Fruit fly (Drosophila melanogaster): ENCODE results near the gene ort.

Gene ort

DNA sequence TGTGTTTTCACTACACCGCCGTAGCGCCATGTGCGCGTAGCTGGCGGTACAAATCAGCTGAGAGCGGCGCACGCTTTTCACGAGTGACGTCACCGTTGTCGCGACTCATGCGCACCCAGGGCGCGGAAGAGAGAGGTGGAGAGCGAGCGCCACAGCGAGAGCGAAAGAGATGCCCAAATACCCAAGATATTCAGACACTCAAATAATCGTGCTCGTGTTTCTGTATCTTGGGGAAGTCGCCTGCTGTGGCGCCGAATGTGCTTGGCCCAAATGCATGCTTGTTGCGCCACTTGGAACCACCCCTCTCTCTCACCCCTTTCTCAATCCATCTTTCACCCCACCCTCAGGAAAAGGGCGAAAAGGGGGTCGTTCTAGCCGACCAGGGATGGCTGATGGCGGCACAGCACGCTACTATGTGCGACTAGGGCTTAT is 26.8 kb upstream of the ort start, which contains the start of gene CG6231 (continued):
- peak; percentile 54; the same call in 1 of the 2 replicates for TF ChIP-seq CG32767 (GFP tag; IDR thresholded peaks at IDR 0.05)
- TF ChIP-seq CG6791 (GFP tag; IDR thresholded peaks at IDR 0.05; ENCODE audit: partially characterized antibody), result 0 out of 3 replicates have a peak, but pooled peaks have one; percentile 32
- no peak for TF ChIP-seq CG5180 (GFP tag; optimal IDR thresholded peaks at IDR 0.05)
- no peak for TF ChIP-seq CG10267 (tag; optimal IDR thresholded peaks at IDR 0.05)
- TF ChIP-seq z (GFP tag; IDR thresholded peaks at IDR 0.05), result no peak
- TF ChIP-seq Antp (GFP tag; optimal IDR thresholded peaks at IDR 0.05), result peak; percentile 8
- peak; percentile 58 for TF ChIP-seq Med (GFP tag)
- TF ChIP-seq Fer1 (GFP tag; optimal IDR thresholded peaks at IDR 0.05), result peak; percentile 30
- TF ChIP-seq repo (GFP tag; optimal IDR thresholded peaks at IDR 0.05), result no peak
- peak; percentile 45; the same call in 1 of the 2 replicates for TF ChIP-seq hbn (GFP tag; IDR thresholded peaks at IDR 0.05; ENCODE audit: partially characterized antibody)
- TF ChIP-seq CG10274 (GFP tag; optimal IDR thresholded peaks at IDR 0.05), result peak; percentile 84
- peak; percentile 62 for TF ChIP-seq abd-A (tag; optimal IDR thresholded peaks at IDR 0.05)
- peak; percentile 64; the same call in 1 of the 3 replicates for TF ChIP-seq so (GFP tag; IDR thresholded peaks at IDR 0.05)
- peak; percentile 33 for TF ChIP-seq CG10543 (GFP tag; optimal IDR thresholded peaks at IDR 0.05)
- no peak for TF ChIP-seq nerfin-1 (tag; optimal IDR thresholded peaks at IDR 0.05)
- peak; percentile 5 for TF ChIP-seq CG34376 (GFP tag; optimal IDR thresholded peaks at IDR 0.05)
- TF ChIP-seq CG4730 (GFP tag; IDR thresholded peaks at IDR 0.05), result 0 out of 2 replicates have a peak, but pooled peaks have one; percentile 3
- no peak for TF ChIP-seq CG15601 (tag; optimal IDR thresholded peaks at IDR 0.05)
- peak; percentile 20; the same call in 1 of the 2 replicates for TF ChIP-seq E2f2 (GFP tag; IDR thresholded peaks at IDR 0.05)
- no peak for TF ChIP-seq odd (GFP tag; optimal IDR thresholded peaks at IDR 0.05)
- TF ChIP-seq Atf3 (GFP tag; optimal IDR thresholded peaks at IDR 0.05), result peak; percentile 67
- TF ChIP-seq bab2 (GFP tag; optimal IDR thresholded peaks at IDR 0.05), result no peak
- TF ChIP-seq CG8388 (GFP tag; optimal IDR thresholded peaks at IDR 0.05), result no peak
- peak; percentile 48; the same call in 1 of the 2 replicates for TF ChIP-seq unc-4 (GFP tag; IDR thresholded peaks at IDR 0.05; ENCODE audit: partially characterized antibody)
- peak; percentile 35; the same call in 1 of the 3 replicates for TF ChIP-seq CG16813 (GFP tag; IDR thresholded peaks at IDR 0.05; ENCODE audit: partially characterized antibody)
- peak; percentile 99 for TF ChIP-seq scrt (GFP tag; optimal IDR thresholded peaks at IDR 0.05)
- peak; percentile 4 for TF ChIP-seq mirr (GFP tag; optimal IDR thresholded peaks at IDR 0.05)
- TF ChIP-seq Drgx (GFP tag; IDR thresholded peaks at IDR 0.05), result 0 out of 2 replicates have a peak, but pooled peaks have one; percentile 45
- peak; percentile 8 for TF ChIP-seq kay (GFP tag; optimal IDR thresholded peaks at IDR 0.05)
- peak; percentile 9 for TF ChIP-seq HLHmδ (GFP tag; optimal IDR thresholded peaks at IDR 0.05)
- peak; percentile 19; the same call in 1 of the 3 replicates for TF ChIP-seq Doc3 (GFP tag; IDR thresholded peaks at IDR 0.05; ENCODE audit: partially characterized antibody)
- peak; percentile 19; the same call in 1 of the 2 replicates for TF ChIP-seq tna (GFP tag; IDR thresholded peaks at IDR 0.05; ENCODE audit: partially characterized antibody)
- TF ChIP-seq ATbp (GFP tag; optimal IDR thresholded peaks at IDR 0.05), result peak; percentile 30
- no peak for TF ChIP-seq CG33557 (GFP tag; optimal IDR thresholded peaks at IDR 0.05)
- TF ChIP-seq Ravus (GFP tag; IDR thresholded peaks at IDR 0.05), result no peak
- TF ChIP-seq pros (GFP tag; optimal IDR thresholded peaks at IDR 0.05), result peak; percentile 26
- TF ChIP-seq pnt (GFP tag; optimal IDR thresholded peaks at IDR 0.05), result peak; percentile 14
- TF ChIP-seq gsb-n (tag; optimal IDR thresholded peaks at IDR 0.05), result no peak
- TF ChIP-seq sens (GFP tag), result peak; percentile 31
- no peak for TF ChIP-seq gce (GFP tag; IDR thresholded peaks at IDR 0.05)
- TF ChIP-seq ranshi (GFP tag; IDR thresholded peaks at IDR 0.05), result 0 out of 2 replicates have a peak, but pooled peaks have one; percentile 14
